Fruit fly (Drosophila melanogaster) whole organism, embryonic: ENCODE measurements around the gene CG43750.
A peak's percentile ranks its signal among the peaks of the same experiment; 100 is the strongest.

Experiments used
- Ada2b ChIP-seq: fragments of 200-800 bp; sonication (Bioruptor generic); IDR thresholded peaks from 2 replicates; pipeline ENCODE4 v1.3.6; 2022; ENCODE audit warnings: missing biosample characterization, missing genetic modification characterization
- CG13624 ChIP-seq: fragments of 200-800 bp; sonication (Bioruptor generic); optimal IDR thresholded peaks from 2 replicates; lab custom pipeline; 2016; ENCODE audit warnings: missing biosample characterization, missing genetic modification characterization
- CG34224 ChIP-seq: fragments of 200-800 bp; sonication (Bioruptor generic); IDR thresholded peaks from 3 replicates; pipeline ENCODE4 v1.3.6; 2022; ENCODE audit warnings: missing biosample characterization, missing genetic modification characterization; ENCODE audit not compliant: partially characterized antibody
- CG43689 ChIP-seq: fragments of 200-800 bp; sonication (Bioruptor generic); IDR thresholded peaks from 2 replicates; pipeline ENCODE4 v1.3.6; 2022; ENCODE audit warnings: missing biosample characterization, missing genetic modification characterization
- CG7357 ChIP-seq: fragments of 200-800 bp; sonication (Bioruptor generic); IDR thresholded peaks from 3 replicates; pipeline ENCODE4 v1.3.6; 2022; ENCODE audit warnings: missing biosample characterization, missing genetic modification characterization
- NfI ChIP-seq: fragments of 200-800 bp; sonication (Bioruptor generic); optimal IDR thresholded peaks from 3 replicates; lab custom pipeline; 2018; ENCODE audit warnings: missing biosample characterization, mild to moderate bottlenecking, missing genetic modification characterization, moderate library complexity
- zf30C ChIP-seq: fragments of 200-800 bp; sonication (Bioruptor generic); optimal IDR thresholded peaks from 3 replicates; lab custom pipeline; 2018; ENCODE audit warnings: missing biosample characterization, mild to moderate bottlenecking, missing genetic modification characterization

- TF ChIP-seq Ada2b (no peak), CG43689 (no peak), CG7357 (GFP tag; lab: Robert Waterston, UW) (no peak), CG34224 (peak; percentile 48; the same call in 1 of the 3 replicates), CG13624 (GFP tag; lab: Kevin White, UChicago) (no peak), zf30C (GFP tag; lab: Kevin White, UChicago) (no peak), NfI (GFP tag; lab: Kevin White, UChicago) (no peak)
These were observed 33.2 kb downstream of the CG43750 start, which contains the start of gene CG9967 for dm6 chr2L:2357228-2357656.
